Fruit fly (Drosophila melanogaster): ENCODE results near the gene CG5043.

- TF ChIP-seq CTCF (optimal IDR thresholded peaks at IDR 0.05) (no peak), CG8478 (optimal IDR thresholded peaks at IDR 0.05) (no peak)
These were observed 19.0 kb downstream of the CG5043 start, which contains the start of gene CG5050 for dm6 chr2L:17452624-17453023.

Measured in S2 (cell line).